Worm (Caenorhabditis elegans) whole organism, L3 larva: ENCODE measurements around the gene irld-25.

Source experiments
- ama-1 ChIP-seq: fragments of 150-350 bp; optimal IDR thresholded peaks from 2 replicates; lab custom pipeline; 2018
- ceh-28 ChIP-seq: fragments of 150-350 bp; optimal IDR thresholded peaks from 2 replicates; lab custom pipeline; 2014; ENCODE audit warnings: missing biosample characterization, missing genetic modification reagents, missing genetic modification characterization
- elt-1 ChIP-seq: fragments of 150-350 bp; optimal IDR thresholded peaks from 2 replicates; lab custom pipeline; 2014; ENCODE audit warnings: missing biosample characterization, missing genetic modification characterization
- nhr-11 ChIP-seq: fragments of 150-350 bp; optimal IDR thresholded peaks from 2 replicates; lab custom pipeline; 2014; ENCODE audit warnings: missing biosample characterization, missing genetic modification characterization
- nhr-28 ChIP-seq: fragments of 150-350 bp; optimal IDR thresholded peaks from 2 replicates; lab custom pipeline; 2014; ENCODE audit warnings: missing biosample characterization, missing genetic modification characterization
- nhr-76 ChIP-seq: fragments of 150-350 bp; sonication (generic microtip); optimal IDR thresholded peaks from 5 replicates; lab custom pipeline; 2014; ENCODE audit warnings: missing biosample characterization, missing genetic modification characterization
- pha-4 ChIP-seq: fragments of 150-350 bp; optimal IDR thresholded peaks from 2 replicates; lab custom pipeline; 2014; ENCODE audit warnings: missing biosample characterization, missing genetic modification reagents, missing genetic modification characterization
- ztf-11 ChIP-seq: fragments of 150-350 bp; optimal IDR thresholded peaks from 2 replicates; lab custom pipeline; 2014; ENCODE audit warnings: missing biosample characterization, missing genetic modification characterization

DNA sequence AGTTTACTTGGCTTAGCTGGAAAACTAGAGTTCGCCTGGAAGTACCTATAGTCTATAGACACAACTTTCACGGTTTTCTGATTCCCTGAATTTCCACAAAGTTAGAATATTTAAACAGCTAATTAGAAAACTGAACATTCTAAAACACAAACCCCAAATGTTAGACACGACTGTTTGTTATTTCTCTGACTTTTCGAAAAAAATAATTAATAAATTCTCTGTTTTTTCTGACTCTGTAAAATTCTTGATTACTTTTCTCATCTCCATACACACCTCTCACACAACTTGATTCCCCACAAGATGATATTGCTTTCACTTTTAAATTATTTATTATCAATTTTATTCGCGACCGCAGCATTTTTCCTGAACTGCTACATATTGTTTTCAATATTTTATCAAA is 32.1 kb downstream of the irld-25 start, which contains the start of gene srbc-75:
- TF ChIP-seq pha-4 (tag; lab: Kevin White, UChicago) (no peak), ama-1 (lab: Kevin White, UChicago) (no peak), ceh-28 (tag; lab: Kevin White, UChicago) (no peak), ztf-11 (no peak), nhr-28 (tag; lab: Kevin White, UChicago) (no peak), elt-1 (tag; lab: Kevin White, UChicago) (no peak), nhr-76 (no peak), nhr-11 (tag; lab: Kevin White, UChicago) (no peak)
